Fruit fly (Drosophila melanogaster) whole organism, embryonic: Measurements from ENCODE around the gene CG9021.

Experiments
- CG10321 ChIP-seq: fragments of 200-800 bp; sonication (Bioruptor generic); IDR thresholded peaks from 2 replicates; pipeline ENCODE4 v1.3.6; 2022; ENCODE audit warnings: missing biosample characterization, missing genetic modification characterization
- CG12219 ChIP-seq: fragments of 200-800 bp; sonication (Bioruptor generic); optimal IDR thresholded peaks from 3 replicates; lab custom pipeline; 2018; ENCODE audit warnings: missing biosample characterization, mild to moderate bottlenecking, missing genetic modification characterization
- CG12769 ChIP-seq: fragments of 200-800 bp; sonication (Bioruptor generic); optimal IDR thresholded peaks from 2 replicates; lab custom pipeline; 2019; ENCODE audit warnings: missing biosample characterization, mild to moderate bottlenecking, missing genetic modification characterization, moderate library complexity
- CG1647 ChIP-seq: fragments of 200-800 bp; sonication (Bioruptor generic); optimal IDR thresholded peaks from 3 replicates; lab custom pipeline; 2016; ENCODE audit warnings: missing biosample characterization, missing genetic modification characterization
- CG16815 ChIP-seq: fragments of 200-800 bp; sonication (Bioruptor generic); optimal IDR thresholded peaks from 3 replicates; lab custom pipeline; 2017; ENCODE audit warnings: missing biosample characterization, mild to moderate bottlenecking, missing genetic modification characterization
- CG17328 ChIP-seq: fragments of 200-800 bp; sonication (Bioruptor generic); IDR thresholded peaks from 2 replicates; pipeline ENCODE4 v1.3.6; 2022; ENCODE audit warnings: missing biosample characterization, missing genetic modification characterization
- CG6689 ChIP-seq: fragments of 200-800 bp; sonication (Bioruptor generic); IDR thresholded peaks from 2 replicates; pipeline ENCODE4 v1.3.6; 2022; ENCODE audit warnings: missing biosample characterization, missing genetic modification characterization
- D ChIP-seq, 2 experiments: fragments of 200-800 bp in 1 of 2; fragments of >200 bp in 1 of 2; sonication (Bioruptor generic) in 1 of 2; optimal IDR thresholded peaks; 2 replicates in 1 of 2; 3 replicates in 1 of 2; lab custom pipeline; 2017; ENCODE audit warnings: mild to moderate bottlenecking in 1 of 2, missing biosample characterization in 1 of 2, missing genetic modification characterization in 1 of 2, missing genetic modification reagents in 1 of 2
- Deaf1 ChIP-seq: fragments of 200-800 bp; optimal IDR thresholded peaks from 3 replicates; lab custom pipeline; 2019; ENCODE audit warnings: missing biosample characterization, mild to moderate bottlenecking, missing genetic modification characterization, moderate library complexity
- Eip74EF ChIP-seq, 2 experiments: fragments of 200-800 bp in 1 of 2; fragments of >200 bp in 1 of 2; sonication (Bioruptor generic) in 1 of 2; optimal IDR thresholded peaks; 2 replicates each; lab custom pipeline; 2017 to 2019; ENCODE audit warnings: missing biosample characterization in 2 of 2, missing genetic modification characterization in 2 of 2, mild to moderate bottlenecking in 1 of 2, moderate library complexity in 1 of 2
- MTF-1 ChIP-seq: fragments of 200-800 bp; sonication (Bioruptor generic); optimal IDR thresholded peaks from 2 replicates; lab custom pipeline; 2018; ENCODE audit warnings: missing biosample characterization, mild to moderate bottlenecking, missing genetic modification characterization, borderline replicate concordance
- NFAT ChIP-seq: fragments of 200-800 bp; sonication (Bioruptor generic); IDR thresholded peaks from 2 replicates; pipeline ENCODE4 v1.3.6; 2022; ENCODE audit warnings: missing biosample characterization, missing genetic modification characterization
- Taf1 ChIP-seq: fragments of 200-800 bp; sonication (Bioruptor generic); IDR thresholded peaks from 2 replicates; pipeline ENCODE4 v1.3.6; 2022; ENCODE audit warnings: missing biosample characterization, missing genetic modification characterization
- YL-1 ChIP-seq: fragments of 200-800 bp; sonication (Bioruptor generic); optimal IDR thresholded peaks from 3 replicates; lab custom pipeline; 2017; ENCODE audit warnings: missing biosample characterization, mild to moderate bottlenecking, missing genetic modification characterization
- abd-A ChIP-seq: fragments of 200-800 bp; sonication (Bioruptor generic); optimal IDR thresholded peaks from 3 replicates; lab custom pipeline; 2019; ENCODE audit warnings: missing biosample characterization, mild to moderate bottlenecking, missing genetic modification characterization, moderate library complexity
- amos ChIP-seq: fragments of 200-800 bp; sonication (Bioruptor generic); IDR thresholded peaks from 2 replicates; pipeline ENCODE4 v1.3.6; 2022; ENCODE audit warnings: missing biosample characterization, missing genetic modification characterization; ENCODE audit not compliant: partially characterized antibody
- aop ChIP-seq: fragments of 200-800 bp; sonication (Bioruptor generic); IDR thresholded peaks from 2 replicates; pipeline ENCODE4 v1.3.6; 2022; ENCODE audit warnings: missing biosample characterization, missing genetic modification characterization
- ap ChIP-seq: fragments of 200-800 bp; sonication (Bioruptor generic); IDR thresholded peaks from 2 replicates; pipeline ENCODE4 v1.3.6; 2022; ENCODE audit warnings: missing biosample characterization, missing genetic modification characterization
- br ChIP-seq: fragments of >200 bp; optimal IDR thresholded peaks from 2 replicates; lab custom pipeline; 2017
- cas ChIP-seq: fragments of 200-800 bp; sonication (Bioruptor generic); IDR thresholded peaks from 2 replicates; pipeline ENCODE4 v1.3.6; 2022; ENCODE audit warnings: missing biosample characterization, missing genetic modification characterization
- chinmo ChIP-seq: fragments of 200-800 bp; sonication (Bioruptor generic); IDR thresholded peaks from 4 replicates; pipeline ENCODE4 v1.3.6; 2022; ENCODE audit warnings: missing biosample characterization, missing genetic modification characterization; ENCODE audit not compliant: partially characterized antibody
- chm ChIP-seq: fragments of 200-800 bp; sonication (Bioruptor generic); IDR thresholded peaks from 2 replicates; pipeline ENCODE4 v1.3.6; 2022; ENCODE audit warnings: missing biosample characterization, missing genetic modification characterization
- gt ChIP-seq: fragments of 200-800 bp; sonication (Bioruptor generic); IDR thresholded peaks from 2 replicates; pipeline ENCODE4 v1.3.6; 2022; ENCODE audit warnings: missing biosample characterization, missing genetic modification characterization
- nerfin-2 ChIP-seq: fragments of 200-800 bp; sonication (Bioruptor generic); IDR thresholded peaks from 2 replicates; pipeline ENCODE4 v1.3.6; 2022; ENCODE audit warnings: missing biosample characterization, missing genetic modification characterization; ENCODE audit not compliant: partially characterized antibody
- oc ChIP-seq: fragments of 200-800 bp; sonication (Bioruptor generic); optimal IDR thresholded peaks from 2 replicates; lab custom pipeline; 2018; ENCODE audit warnings: missing biosample characterization, mild to moderate bottlenecking, missing genetic modification characterization, moderate library complexity
- pb ChIP-seq: fragments of 200-800 bp; sonication (Bioruptor generic); optimal IDR thresholded peaks from 3 replicates; lab custom pipeline; 2016; ENCODE audit warnings: missing biosample characterization, missing genetic modification characterization
- pros ChIP-seq: fragments of 200-800 bp; sonication (Bioruptor generic); optimal IDR thresholded peaks from 3 replicates; lab custom pipeline; 2019; ENCODE audit warnings: missing biosample characterization, mild to moderate bottlenecking, missing genetic modification characterization, moderate library complexity
- run ChIP-seq: fragments of 200-800 bp; sonication (Bioruptor generic); optimal IDR thresholded peaks from 3 replicates; lab custom pipeline; 2018; ENCODE audit warnings: missing biosample characterization, mild to moderate bottlenecking, missing genetic modification characterization
- sd ChIP-seq: fragments of 200-800 bp; sonication (Bioruptor generic); optimal IDR thresholded peaks from 3 replicates; lab custom pipeline; 2018; ENCODE audit warnings: missing biosample characterization, mild to moderate bottlenecking, missing genetic modification characterization, moderate library complexity
- sug ChIP-seq: fragments of 200-800 bp; optimal IDR thresholded peaks from 2 replicates; lab custom pipeline; 2019; ENCODE audit warnings: missing biosample characterization, mild to moderate bottlenecking, missing genetic modification characterization, moderate library complexity
- tin ChIP-seq: fragments of 200-800 bp; sonication (Bioruptor generic); optimal IDR thresholded peaks from 3 replicates; lab custom pipeline; 2016; ENCODE audit warnings: missing biosample characterization, missing genetic modification characterization
- usp ChIP-seq: fragments of >200 bp; optimal IDR thresholded peaks from 2 replicates; lab custom pipeline; 2017; ENCODE audit warnings: missing biosample characterization, missing genetic modification characterization
- vvl ChIP-seq: fragments of 200-800 bp; sonication (Bioruptor generic); IDR thresholded peaks from 2 replicates; pipeline ENCODE4 v1.3.6; 2022; ENCODE audit warnings: missing biosample characterization, missing genetic modification characterization
- z ChIP-seq: fragments of 200-800 bp; sonication (Bioruptor generic); IDR thresholded peaks from 3 replicates; pipeline ENCODE4 v1.3.6; 2022; ENCODE audit warnings: missing biosample characterization, missing genetic modification characterization
- zen ChIP-seq: fragments of 200-800 bp; sonication (Bioruptor generic); optimal IDR thresholded peaks from 3 replicates; lab custom pipeline; 2018; ENCODE audit warnings: missing biosample characterization, mild to moderate bottlenecking, missing genetic modification characterization, moderate library complexity
- zen2 ChIP-seq: fragments of 200-800 bp; sonication (Bioruptor generic); IDR thresholded peaks from 3 replicates; pipeline ENCODE4 v1.3.6; 2022; ENCODE audit warnings: missing biosample characterization, missing genetic modification characterization; ENCODE audit not compliant: partially characterized antibody

Gene CG9021

dm6 chr2L:5886955-5887354, 17.5 kb downstream of the CG9021 start:
- peak in 1 of 2 experiments; percentile 55 for TF ChIP-seq Eip74EF (GFP tag; optimal IDR thresholded peaks at IDR 0.05; lab: Kevin White, UChicago)
- peak; percentile 77 for TF ChIP-seq sd (tag; lab: Kevin White, UChicago)
- no peak for TF ChIP-seq aop (GFP tag; lab: Robert Waterston, UW)
- TF ChIP-seq cas (GFP tag; lab: Robert Waterston, UW) = no peak
- peak; percentile 84 for TF ChIP-seq vvl (GFP tag; lab: Robert Waterston, UW)
- peak; percentile 72 for TF ChIP-seq oc (tag; lab: Kevin White, UChicago)
- 0 out of 3 replicates have a peak, but pooled peaks have one; percentile 44 for TF ChIP-seq z
- TF ChIP-seq NFAT (GFP tag; lab: Robert Waterston, UW) = no peak
- TF ChIP-seq CG17328 (GFP tag; lab: Robert Waterston, UW) = no peak
- peak; percentile 24 for TF ChIP-seq abd-A
- TF ChIP-seq zen2 (GFP tag; lab: Robert Waterston, UW) = 0 out of 3 replicates have a peak, but pooled peaks have one; percentile 1
- peak; percentile 63; the same call in 1 of the 4 replicates for TF ChIP-seq chinmo (GFP tag; lab: Robert Waterston, UW)
- TF ChIP-seq CG12769 (tag; lab: Kevin White, UChicago) = peak; percentile 33
- TF ChIP-seq pb = peak; percentile 10
- TF ChIP-seq Deaf1 (tag; lab: Kevin White, UChicago) = peak; percentile 27

DNA sequence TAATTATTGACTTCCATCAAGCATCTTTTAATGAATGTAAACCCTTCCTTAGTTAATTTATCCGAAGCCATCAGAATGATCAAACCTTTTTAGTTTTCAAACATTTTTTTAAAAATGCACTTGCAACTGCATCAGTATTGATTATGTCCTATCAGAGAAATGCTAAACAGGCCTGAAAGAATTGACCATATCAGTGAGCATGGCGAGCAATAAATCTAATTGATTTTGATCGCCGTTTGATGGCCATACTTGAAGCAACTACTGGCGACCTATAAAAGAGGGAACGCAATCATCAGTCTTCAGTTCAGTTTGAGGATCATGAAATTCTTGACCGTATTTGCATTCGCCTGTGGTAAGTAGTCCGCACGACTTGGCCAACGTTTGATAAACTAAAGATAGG, 18.8 kb downstream of the CG9021 start, which contains the start of gene CG9029:
CG9029 (plus strand) TSS at position 301 of the 400 bp plus-strand sequence.
- TF ChIP-seq CG6689 (GFP tag; lab: Robert Waterston, UW) = no peak
- TF ChIP-seq D (optimal IDR thresholded peaks at IDR 0.05; lab: Kevin White, UChicago) = no peak
- no peak for TF ChIP-seq D (GFP tag; optimal IDR thresholded peaks at IDR 0.05; lab: Kevin White, UChicago)
- no peak for TF ChIP-seq sug (tag; lab: Kevin White, UChicago)
- no peak for TF ChIP-seq chm (GFP tag; lab: Robert Waterston, UW)
- TF ChIP-seq Taf1 (GFP tag; lab: Robert Waterston, UW) = no peak
- TF ChIP-seq CG12219 (GFP tag; lab: Kevin White, UChicago) = no peak
- TF ChIP-seq ap = no peak
- no peak for TF ChIP-seq pros
- TF ChIP-seq CG16815 = no peak
- no peak for TF ChIP-seq amos (GFP tag; lab: Robert Waterston, UW)

DNA sequence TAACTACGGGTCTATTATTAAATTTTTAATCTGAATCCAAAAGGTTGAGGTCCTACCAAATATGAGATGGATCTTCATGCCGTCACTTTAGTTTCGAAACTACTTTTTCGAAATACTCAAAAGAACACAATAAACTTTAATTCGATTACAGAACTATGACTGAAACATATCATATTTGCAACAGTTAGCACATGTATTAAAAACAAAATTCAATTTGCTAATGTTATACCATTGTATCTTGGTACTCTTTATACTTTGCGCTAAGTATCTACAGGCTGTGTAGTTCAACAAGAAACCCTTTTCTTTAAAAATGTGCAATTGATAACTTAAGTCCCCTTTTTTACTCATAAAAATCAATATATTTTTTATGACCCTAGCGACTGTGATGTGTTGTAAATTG, 19.8 kb downstream of the CG9021 start, which contains the start of the genes Sfp26Ac and CG43185:
Sfp26Ac (minus strand) TSS at position 101 of the 400 bp plus-strand sequence.
CG43185 (plus strand) TSS at position 215 of the 400 bp plus-strand sequence.
- TF ChIP-seq tin (GFP tag; lab: Kevin White, UChicago) (no peak), YL-1 (GFP tag; lab: Kevin White, UChicago) (no peak), zen (tag; lab: Kevin White, UChicago) (no peak), usp (GFP tag; lab: Kevin White, UChicago) (no peak), CG10321 (GFP tag; lab: Robert Waterston, UW) (no peak)

DNA sequence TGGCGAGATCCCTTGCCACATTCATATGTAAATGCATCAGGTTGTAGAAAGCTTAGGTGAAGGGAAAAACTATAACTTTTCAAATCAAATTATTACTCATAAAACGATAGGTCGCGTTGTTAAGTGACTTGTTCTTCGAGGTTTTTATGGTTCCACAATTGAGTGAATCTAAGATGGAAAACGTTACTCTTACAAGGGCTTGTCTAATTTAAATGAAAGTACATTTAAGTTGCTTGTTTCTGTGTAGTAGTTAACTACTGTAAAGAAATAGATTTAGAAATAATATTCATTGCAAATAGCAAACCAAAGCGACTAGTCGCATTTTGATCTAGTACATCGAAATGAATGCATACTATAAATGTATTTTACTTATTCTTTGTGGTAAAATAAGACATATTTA, 21.0 kb downstream of the CG9021 start, which contains the start of gene CG44574:
CG44574 (plus strand) TSS at position 301 of the 400 bp plus-strand sequence.
- TF ChIP-seq br (lab: Kevin White, UChicago) (no peak), run (tag; lab: Kevin White, UChicago) (no peak), MTF-1 (no peak), CG1647 (GFP tag; lab: Kevin White, UChicago) (no peak), gt (GFP tag; lab: Robert Waterston, UW) (no peak), nerfin-2 (GFP tag; lab: Robert Waterston, UW) (no peak)
